Fruit fly (Drosophila melanogaster): Measurements from ENCODE around the gene CG3078.

DNA sequence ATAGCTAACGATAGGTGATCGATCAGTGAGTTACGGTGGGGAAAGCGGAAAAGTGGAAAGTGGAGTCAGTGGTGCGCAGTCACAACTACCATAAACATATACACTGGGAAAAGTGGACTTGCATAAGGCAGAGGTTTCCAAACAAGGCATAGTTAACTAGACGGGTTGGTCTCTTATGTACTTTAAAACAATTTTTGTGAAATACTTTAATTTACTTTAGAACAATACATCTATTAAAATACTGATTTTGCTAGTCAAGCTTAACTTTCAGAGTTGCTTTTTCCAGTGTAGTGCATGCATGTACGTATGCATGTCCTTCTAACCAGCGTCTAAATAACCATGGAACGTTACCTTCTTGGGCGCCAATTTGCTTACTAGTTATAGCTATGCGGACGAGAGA is 39.8 kb downstream of the CG3078 start:
- no peak for TF ChIP-seq Dll (optimal IDR thresholded peaks at IDR 0.05)
- no peak for TF ChIP-seq psq (optimal IDR thresholded peaks at IDR 0.05)
- no peak for TF ChIP-seq pan (optimal IDR thresholded peaks at IDR 0.05)
- TF ChIP-seq usp (GFP tag; optimal IDR thresholded peaks at IDR 0.05), result no peak

All from whole organism.